Fruit fly (Drosophila melanogaster) whole organism, embryonic: ENCODE results near the gene CG14410.

Experiments
- CG12155 ChIP-seq: fragments of 200-800 bp; sonication (Bioruptor generic); optimal IDR thresholded peaks from 3 replicates; lab custom pipeline; 2016; ENCODE audit warnings: missing biosample characterization, missing genetic modification characterization
- CG13775 ChIP-seq: fragments of 200-800 bp; sonication (Bioruptor generic); optimal IDR thresholded peaks from 3 replicates; lab custom pipeline; 2017; ENCODE audit warnings: missing biosample characterization, mild to moderate bottlenecking, missing genetic modification characterization
- CG14860 ChIP-seq: fragments of 200-800 bp; sonication (Bioruptor generic); IDR thresholded peaks from 3 replicates; pipeline ENCODE4 v1.3.6; 2022; ENCODE audit warnings: missing biosample characterization, missing genetic modification characterization; ENCODE audit not compliant: partially characterized antibody
- CG15269 ChIP-seq: fragments of 200-800 bp; sonication (Bioruptor generic); optimal IDR thresholded peaks from 2 replicates; lab custom pipeline; 2018; ENCODE audit warnings: missing biosample characterization, mild to moderate bottlenecking, missing genetic modification characterization, moderate library complexity
- CG16813 ChIP-seq: fragments of 200-800 bp; sonication (Bioruptor generic); IDR thresholded peaks from 3 replicates; pipeline ENCODE4 v1.3.6; 2022; ENCODE audit warnings: missing biosample characterization, missing genetic modification characterization; ENCODE audit not compliant: partially characterized antibody
- CG17612 ChIP-seq: fragments of 200-800 bp; sonication (Bioruptor generic); IDR thresholded peaks from 2 replicates; pipeline ENCODE4 v1.3.6; 2022; ENCODE audit warnings: missing biosample characterization, missing genetic modification characterization
- CG17912 ChIP-seq: fragments of 200-800 bp; sonication (Bioruptor generic); optimal IDR thresholded peaks from 2 replicates; lab custom pipeline; 2018; ENCODE audit warnings: missing biosample characterization, mild to moderate bottlenecking, missing genetic modification characterization
- CG30020 ChIP-seq: fragments of 200-800 bp; optimal IDR thresholded peaks from 2 replicates; lab custom pipeline; 2019; ENCODE audit warnings: missing biosample characterization, mild to moderate bottlenecking, missing genetic modification characterization, moderate library complexity
- CG3407 ChIP-seq: fragments of 200-800 bp; sonication (Bioruptor generic); optimal IDR thresholded peaks from 2 replicates; lab custom pipeline; 2018; ENCODE audit warnings: missing biosample characterization, mild to moderate bottlenecking, missing genetic modification characterization
- CG34224 ChIP-seq: fragments of 200-800 bp; sonication (Bioruptor generic); IDR thresholded peaks from 3 replicates; pipeline ENCODE4 v1.3.6; 2022; ENCODE audit warnings: missing biosample characterization, missing genetic modification characterization; ENCODE audit not compliant: partially characterized antibody
- CG3838 ChIP-seq: fragments of 200-800 bp; sonication (Bioruptor generic); optimal IDR thresholded peaks from 3 replicates; lab custom pipeline; 2016; ENCODE audit warnings: missing biosample characterization, missing genetic modification characterization
- CG3847 ChIP-seq: fragments of 200-800 bp; sonication (Bioruptor generic); IDR thresholded peaks from 2 replicates; pipeline ENCODE4 v1.3.6; 2022; ENCODE audit warnings: missing biosample characterization, missing genetic modification characterization
- CG4707 ChIP-seq: fragments of 200-800 bp; sonication (Bioruptor generic); optimal IDR thresholded peaks from 2 replicates; lab custom pipeline; 2018; ENCODE audit warnings: missing biosample characterization, mild to moderate bottlenecking, missing genetic modification characterization, moderate library complexity
- CG6791 ChIP-seq: fragments of 200-800 bp; sonication (Bioruptor generic); IDR thresholded peaks from 3 replicates; pipeline ENCODE4 v1.3.6; 2022; ENCODE audit warnings: missing biosample characterization, missing genetic modification characterization; ENCODE audit not compliant: partially characterized antibody
- CG7786 ChIP-seq: fragments of 200-800 bp; sonication (Bioruptor generic); optimal IDR thresholded peaks from 2 replicates; lab custom pipeline; 2016; ENCODE audit warnings: missing biosample characterization, missing genetic modification characterization
- CG9215 ChIP-seq: fragments of 200-800 bp; sonication (Bioruptor generic); IDR thresholded peaks from 2 replicates; pipeline ENCODE4 v1.3.6; 2022; ENCODE audit warnings: missing biosample characterization, missing genetic modification characterization
- CG9437 ChIP-seq: fragments of 200-800 bp; sonication (Bioruptor generic); optimal IDR thresholded peaks from 2 replicates; lab custom pipeline; 2018; ENCODE audit warnings: missing biosample characterization, mild to moderate bottlenecking, missing genetic modification characterization
- CrebB ChIP-seq: fragments of 200-800 bp; sonication (Bioruptor generic); optimal IDR thresholded peaks from 3 replicates; lab custom pipeline; 2018; ENCODE audit warnings: missing biosample characterization, mild to moderate bottlenecking, missing genetic modification characterization
- Dbx ChIP-seq: fragments of 200-800 bp; sonication (Bioruptor generic); IDR thresholded peaks from 3 replicates; pipeline ENCODE4 v1.3.6; 2022; ENCODE audit warnings: missing biosample characterization, missing genetic modification characterization
- Dll ChIP-seq: fragments of 200-800 bp; sonication (Bioruptor generic); IDR thresholded peaks from 4 replicates; pipeline ENCODE4 v1.3.6; 2022; ENCODE audit warnings: missing biosample characterization, missing genetic modification characterization; ENCODE audit not compliant: partially characterized antibody
- HLH4C ChIP-seq: fragments of 200-800 bp; sonication (Bioruptor generic); IDR thresholded peaks from 3 replicates; pipeline ENCODE4 v1.3.6; 2022; ENCODE audit warnings: missing biosample characterization, missing genetic modification characterization; ENCODE audit not compliant: partially characterized antibody
- MBD-R2 ChIP-seq: fragments of 200-800 bp; sonication (Bioruptor generic); IDR thresholded peaks from 2 replicates; pipeline ENCODE4 v1.3.6; 2022; ENCODE audit warnings: missing biosample characterization, missing genetic modification characterization
- Max ChIP-seq: fragments of 200-800 bp; sonication (Bioruptor generic); optimal IDR thresholded peaks from 2 replicates; lab custom pipeline; 2016; ENCODE audit warnings: missing biosample characterization, mild to moderate bottlenecking, missing genetic modification characterization
- Opbp ChIP-seq: fragments of 200-800 bp; sonication (Bioruptor generic); IDR thresholded peaks from 3 replicates; pipeline ENCODE4 v1.3.6; 2022; ENCODE audit warnings: missing biosample characterization, missing genetic modification characterization; ENCODE audit not compliant: partially characterized antibody
- Pdp1 ChIP-seq, 2 experiments: fragments of 200-800 bp; sonication (Bioruptor generic); optimal IDR thresholded peaks; 3 replicates each; lab custom pipeline; 2016; ENCODE audit warnings: missing biosample characterization in 2 of 2, missing genetic modification characterization in 2 of 2, mild to moderate bottlenecking in 1 of 2, moderate library complexity in 1 of 2
- Rx ChIP-seq: fragments of 200-800 bp; sonication (Bioruptor generic); IDR thresholded peaks from 2 replicates; pipeline ENCODE4 v1.3.6; 2022; ENCODE audit warnings: missing biosample characterization, missing genetic modification characterization
- Scr ChIP-seq: fragments of 200-800 bp; sonication (Bioruptor generic); IDR thresholded peaks from 2 replicates; pipeline ENCODE4 v1.3.6; 2022; ENCODE audit warnings: missing biosample characterization, missing genetic modification characterization; ENCODE audit not compliant: partially characterized antibody
- Sry-δ ChIP-seq: fragments of 200-800 bp; sonication (Bioruptor generic); optimal IDR thresholded peaks from 2 replicates; lab custom pipeline; 2016; ENCODE audit warnings: missing biosample characterization, missing genetic modification characterization
- amos ChIP-seq: fragments of 200-800 bp; sonication (Bioruptor generic); IDR thresholded peaks from 2 replicates; pipeline ENCODE4 v1.3.6; 2022; ENCODE audit warnings: missing biosample characterization, missing genetic modification characterization; ENCODE audit not compliant: partially characterized antibody
- cad ChIP-seq: fragments of >200 bp; optimal IDR thresholded peaks from 2 replicates; lab custom pipeline; 2017; ENCODE audit warnings: missing biosample characterization, missing genetic modification characterization
- croc ChIP-seq: fragments of 200-800 bp; sonication (Bioruptor generic); conservative IDR thresholded peaks from 3 replicates; pipeline ENCODE4 v1.3.6; 2022; ENCODE audit warnings: missing biosample characterization, missing genetic modification characterization
- da ChIP-seq: fragments of 200-800 bp; sonication (Bioruptor generic); optimal IDR thresholded peaks from 2 replicates; lab custom pipeline; 2016; ENCODE audit warnings: missing biosample characterization, missing genetic modification characterization
- gcm ChIP-seq: fragments of 200-800 bp; sonication (Bioruptor generic); optimal IDR thresholded peaks from 2 replicates; lab custom pipeline; 2019; ENCODE audit warnings: missing biosample characterization, mild to moderate bottlenecking, missing genetic modification characterization, moderate library complexity
- hbn ChIP-seq: fragments of 200-800 bp; sonication (Bioruptor generic); IDR thresholded peaks from 2 replicates; pipeline ENCODE4 v1.3.6; 2022; ENCODE audit warnings: missing biosample characterization, missing genetic modification characterization; ENCODE audit not compliant: partially characterized antibody
- kay ChIP-seq: fragments of 200-800 bp; sonication (Bioruptor generic); optimal IDR thresholded peaks from 2 replicates; lab custom pipeline; 2016; ENCODE audit warnings: missing biosample characterization, missing genetic modification characterization
- knrl ChIP-seq: fragments of 200-800 bp; sonication (Bioruptor generic); IDR thresholded peaks from 3 replicates; pipeline ENCODE4 v1.3.6; 2022; ENCODE audit warnings: missing biosample characterization, missing genetic modification characterization; ENCODE audit not compliant: partially characterized antibody
- pnt ChIP-seq: fragments of 200-800 bp; sonication (Bioruptor generic); optimal IDR thresholded peaks from 3 replicates; lab custom pipeline; 2016; ENCODE audit warnings: missing biosample characterization, missing genetic modification characterization
- pzg ChIP-seq: fragments of 200-800 bp; sonication (Bioruptor generic); optimal IDR thresholded peaks from 3 replicates; lab custom pipeline; 2018; ENCODE audit warnings: missing biosample characterization, mild to moderate bottlenecking, missing genetic modification characterization, moderate library complexity
- repo ChIP-seq: fragments of 200-800 bp; sonication (Bioruptor generic); optimal IDR thresholded peaks from 2 replicates; lab custom pipeline; 2016; ENCODE audit warnings: missing biosample characterization, missing genetic modification characterization
- seq ChIP-seq: fragments of 200-800 bp; sonication (Bioruptor generic); IDR thresholded peaks from 2 replicates; pipeline ENCODE4 v1.3.6; 2022; ENCODE audit warnings: missing biosample characterization, missing genetic modification characterization
- shn ChIP-seq: fragments of 200-800 bp; sonication (Bioruptor generic); optimal IDR thresholded peaks from 3 replicates; lab custom pipeline; 2016; ENCODE audit warnings: missing biosample characterization, missing genetic modification characterization
- sisA ChIP-seq: fragments of 200-800 bp; sonication (Bioruptor generic); IDR thresholded peaks from 2 replicates; pipeline ENCODE4 v1.3.6; 2022; ENCODE audit warnings: missing biosample characterization, missing genetic modification characterization
- sna ChIP-seq: fragments of 200-800 bp; sonication (Bioruptor generic); IDR thresholded peaks from 2 replicates; pipeline ENCODE4 v1.3.6; 2022; ENCODE audit warnings: missing biosample characterization, missing genetic modification characterization; ENCODE audit not compliant: partially characterized antibody
- sr ChIP-seq: fragments of 200-800 bp; sonication (Bioruptor generic); IDR thresholded peaks from 3 replicates; pipeline ENCODE4 v1.3.6; 2022; ENCODE audit warnings: missing biosample characterization, missing genetic modification characterization
- tap ChIP-seq: fragments of 200-800 bp; optimal IDR thresholded peaks from 3 replicates; lab custom pipeline; 2019; ENCODE audit warnings: missing biosample characterization, mild to moderate bottlenecking, missing genetic modification characterization, moderate library complexity
- vnd ChIP-seq: fragments of 200-800 bp; sonication (Bioruptor generic); IDR thresholded peaks from 3 replicates; pipeline ENCODE4 v1.3.6; 2022; ENCODE audit warnings: missing biosample characterization, missing genetic modification characterization; ENCODE audit not compliant: partially characterized antibody
- wek ChIP-seq: fragments of 200-800 bp; sonication (Bioruptor generic); optimal IDR thresholded peaks from 3 replicates; lab custom pipeline; 2018; ENCODE audit warnings: missing biosample characterization, mild to moderate bottlenecking, missing genetic modification characterization, moderate library complexity
- zen2 ChIP-seq: fragments of 200-800 bp; sonication (Bioruptor generic); IDR thresholded peaks from 3 replicates; pipeline ENCODE4 v1.3.6; 2022; ENCODE audit warnings: missing biosample characterization, missing genetic modification characterization; ENCODE audit not compliant: partially characterized antibody

CG14410 gene

DNA sequence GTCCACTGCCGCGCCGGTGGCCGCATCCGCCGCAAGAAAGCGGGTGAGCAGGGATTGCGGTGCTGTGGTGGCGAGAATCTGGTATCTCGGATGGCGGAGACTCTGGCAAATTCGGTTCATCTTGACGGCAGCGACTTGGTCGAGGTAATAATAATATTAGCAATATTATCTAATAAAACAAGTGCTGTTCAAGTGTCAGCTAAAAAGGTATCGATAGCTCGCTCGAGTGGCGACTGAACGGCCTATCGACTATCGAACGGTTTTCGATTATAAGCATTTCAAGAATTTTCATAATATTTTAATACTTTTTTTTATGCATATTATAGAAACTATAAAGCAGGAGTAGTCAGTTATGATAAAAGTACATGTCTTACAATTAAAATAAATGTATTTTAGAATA lies 1.5 kb downstream of the CG14410 start, which contains the start of gene Grx5 (continued):
- TF ChIP-seq CG34224 (GFP tag; lab: Robert Waterston, UW) (peak; percentile 73), CG3407 (GFP tag; lab: Kevin White, UChicago) (no peak), Scr (GFP tag; lab: Robert Waterston, UW) (peak; percentile 69), vnd (GFP tag; lab: Robert Waterston, UW) (peak; percentile 57; the same call in 1 of the 3 replicates), HLH4C (peak; percentile 61; the same call in 1 of the 3 replicates), Opbp (GFP tag; lab: Robert Waterston, UW) (peak; percentile 61; the same call in 2 of the 3 replicates), da (GFP tag; lab: Kevin White, UChicago) (no peak), CG6791 (GFP tag; lab: Robert Waterston, UW) (peak; percentile 60; the same call in 2 of the 3 replicates), Pdp1 (GFP tag; optimal IDR thresholded peaks at IDR 0.05; lab: Kevin White, UChicago) (peak in 1 of 2 experiments; percentile 61), CG16813 (GFP tag; lab: Robert Waterston, UW) (peak; percentile 60), knrl (GFP tag; lab: Robert Waterston, UW) (peak; percentile 47; the same call in 2 of the 3 replicates), amos (GFP tag; lab: Robert Waterston, UW) (peak; percentile 61; the same call in 1 of the 2 replicates), sna (GFP tag; lab: Robert Waterston, UW) (0 out of 2 replicates have a peak, but pooled peaks have one; percentile 57), Dll (peak; percentile 75), CG15269 (no peak), MBD-R2 (GFP tag; lab: Robert Waterston, UW) (peak; percentile 58), pzg (GFP tag; lab: Kevin White, UChicago) (peak; percentile 19), hbn (GFP tag; lab: Robert Waterston, UW) (peak; percentile 61), CG9437 (GFP tag; lab: Kevin White, UChicago) (no peak), CG14860 (GFP tag; lab: Robert Waterston, UW) (peak; percentile 46; the same call in 1 of the 3 replicates), zen2 (GFP tag; lab: Robert Waterston, UW) (peak; percentile 47; the same call in 1 of the 3 replicates)

DNA sequence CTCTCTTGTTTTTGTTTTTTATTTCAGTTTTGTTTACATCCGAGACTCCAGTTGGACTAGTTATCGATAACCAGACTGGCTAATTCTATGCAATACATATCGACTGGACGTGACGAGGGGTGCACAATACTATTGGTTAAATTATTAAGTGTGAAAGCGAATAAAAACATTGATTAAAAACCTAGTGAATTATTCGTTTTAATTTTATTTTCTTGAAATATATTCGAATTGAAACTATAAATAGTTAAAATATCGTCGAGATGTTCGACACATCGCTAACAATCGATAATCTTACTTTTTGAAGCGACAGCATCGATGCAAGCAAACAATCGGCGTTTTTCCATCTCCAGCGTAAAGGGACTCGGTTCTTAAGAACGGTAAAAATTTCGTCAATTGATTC lies 2.5 kb downstream of the CG14410 start, which contains the start of the genes CG32590 and Flo2:
Gene CG32590, minus strand, starts transcription at position 60 of the 400 bp plus-strand sequence.
Gene Flo2, plus strand, starts transcription at position 330 of the 400 bp plus-strand sequence.
- no peak for TF ChIP-seq CG17912 (GFP tag; lab: Kevin White, UChicago)
- no peak for TF ChIP-seq sr (GFP tag; lab: Robert Waterston, UW)
- TF ChIP-seq croc (GFP tag; lab: Robert Waterston, UW), result no peak; the same call in 1 of the 3 replicates
- TF ChIP-seq Sry-δ, result peak; percentile 94
- TF ChIP-seq CG3847 (GFP tag; lab: Robert Waterston, UW), result peak; percentile 81
- TF ChIP-seq CG3838 (GFP tag; lab: Kevin White, UChicago), result peak; percentile 31
- peak; percentile 98 for TF ChIP-seq vnd (GFP tag; lab: Robert Waterston, UW)
- TF ChIP-seq Rx (GFP tag; lab: Robert Waterston, UW), result peak; percentile 28; the same call in 1 of the 2 replicates
- TF ChIP-seq CG17612 (GFP tag; lab: Robert Waterston, UW), result 0 out of 2 replicates have a peak, but pooled peaks have one; percentile 28
- peak; percentile 19 for TF ChIP-seq gcm (GFP tag; lab: Kevin White, UChicago)
- peak; percentile 94 for TF ChIP-seq Dbx (GFP tag; lab: Robert Waterston, UW)
- TF ChIP-seq tap (tag; lab: Kevin White, UChicago), result peak; percentile 53
- TF ChIP-seq CG7786, result peak; percentile 66
- peak; percentile 36 for TF ChIP-seq kay (GFP tag; lab: Kevin White, UChicago)
- TF ChIP-seq CG4707 (GFP tag; lab: Kevin White, UChicago), result no peak
- peak; percentile 55 for TF ChIP-seq Max (GFP tag; lab: Kevin White, UChicago)
- peak; percentile 60 for TF ChIP-seq CG30020 (tag; lab: Kevin White, UChicago)
- TF ChIP-seq shn (GFP tag; lab: Kevin White, UChicago), result peak; percentile 51
- no peak for TF ChIP-seq cad
- TF ChIP-seq CG13775 (GFP tag; lab: Kevin White, UChicago), result peak; percentile 71
- peak; percentile 69 for TF ChIP-seq seq
- TF ChIP-seq wek (GFP tag; lab: Kevin White, UChicago), result no peak
- peak; percentile 46 for TF ChIP-seq CrebB (tag; lab: Kevin White, UChicago)
- peak; percentile 66 for TF ChIP-seq CG12155 (GFP tag; lab: Kevin White, UChicago)
- TF ChIP-seq sisA (GFP tag; lab: Robert Waterston, UW), result peak; percentile 84
- TF ChIP-seq pnt (GFP tag; lab: Kevin White, UChicago), result peak; percentile 57
- TF ChIP-seq CG9215 (GFP tag; lab: Robert Waterston, UW), result peak; percentile 82
- TF ChIP-seq repo (GFP tag; lab: Kevin White, UChicago), result peak; percentile 63
